Worm (Caenorhabditis elegans) whole organism, young adult: ENCODE data around the gene par-1.

Source experiments
- aptf-2 ChIP-seq: fragments of 200-800 bp; sonication (Bioruptor generic); conservative IDR thresholded peaks from 2 replicates; pipeline ENCODE4 v1.3.6; 2022; ENCODE audit warnings: missing genetic modification reagents, missing genetic modification characterization, missing compliant biosample characterization
- atf-7 ChIP-seq: sonication (generic microtip); optimal IDR thresholded peaks from 2 replicates; lab custom pipeline; 2017; ENCODE audit warnings: mild to moderate bottlenecking, missing genetic modification characterization, missing compliant biosample characterization
- nhr-179 ChIP-seq: sonication (generic microtip); optimal IDR thresholded peaks from 2 replicates; lab custom pipeline; 2016; ENCODE audit warnings: mild to moderate bottlenecking, missing genetic modification characterization, missing compliant biosample characterization
- pha-4 ChIP-seq: fragments of 150-350 bp; sonication (generic microtip); optimal IDR thresholded peaks from 2 replicates; lab custom pipeline; 2014; ENCODE audit warnings: missing biosample characterization, missing genetic modification reagents, missing genetic modification characterization

ce11 chrV:14165745-14166144, 20.6 kb upstream of the par-1 start:
- no peak for TF ChIP-seq nhr-179 (tag; lab: Kevin White, UChicago)
- no peak for TF ChIP-seq pha-4 (tag; lab: Kevin White, UChicago)
- no peak for TF ChIP-seq aptf-2 (GFP tag; lab: Robert Waterston, UW)
- TF ChIP-seq atf-7 (tag; lab: Kevin White, UChicago), result no peak
